Fruit fly (Drosophila melanogaster) whole organism, embryonic: ENCODE results near the gene Mst85C.

Source experiments
- Abd-B ChIP-seq: fragments of 200-800 bp; sonication (Bioruptor generic); optimal IDR thresholded peaks from 2 replicates; lab custom pipeline; 2018; ENCODE audit warnings: missing biosample characterization, mild to moderate bottlenecking, missing genetic modification characterization, moderate library complexity
- Kr ChIP-seq: fragments of 200-800 bp; sonication (Bioruptor generic); optimal IDR thresholded peaks from 2 replicates; lab custom pipeline; 2017; ENCODE audit warnings: missing biosample characterization, mild to moderate bottlenecking, missing genetic modification characterization
- Sry-δ ChIP-seq: fragments of 200-800 bp; sonication (Bioruptor generic); optimal IDR thresholded peaks from 2 replicates; lab custom pipeline; 2016; ENCODE audit warnings: missing biosample characterization, missing genetic modification characterization
- crol ChIP-seq: fragments of 200-800 bp; sonication (Bioruptor generic); IDR thresholded peaks from 2 replicates; pipeline ENCODE4 v1.3.6; 2022; ENCODE audit warnings: missing biosample characterization, missing genetic modification characterization

- TF ChIP-seq Kr (GFP tag; lab: Kevin White, UChicago): no peak
- TF ChIP-seq Sry-δ (GFP tag; lab: Kevin White, UChicago): peak; percentile 90
- TF ChIP-seq crol (GFP tag; lab: Robert Waterston, UW): no peak
- no peak for TF ChIP-seq Abd-B (GFP tag; lab: Kevin White, UChicago)
Observed at dm6 chr3R:9038652-9039051, 9.8 kb upstream of the Mst85C start, which contains the start of gene hyx.
